Worm (Caenorhabditis elegans): Measurements from ENCODE around the gene Y41G9A.17.

ce11 chrX:2999652-3000051 is at the start of gene Y41G9A.17:
- TF ChIP-seq flt-1 (GFP tag; IDR thresholded peaks at IDR 0.05), result no peak
- TF ChIP-seq ztf-23 (GFP tag; IDR thresholded peaks at IDR 0.05), result no peak
- no peak for TF ChIP-seq med-1 (GFP tag; optimal IDR thresholded peaks at IDR 0.05; ENCODE audit: insufficient read depth)
